Fruit fly (Drosophila melanogaster) whole organism, larva: ENCODE data around the gene futsch.
A peak's percentile ranks its signal among the peaks of the same experiment; 100 is the strongest.

Experiments used
- noc ChIP-seq: fragments of 200-800 bp; sonication (Bioruptor generic); optimal IDR thresholded peaks from 3 replicates; lab custom pipeline; 2019; ENCODE audit warnings: missing biosample characterization, mild to moderate bottlenecking, missing genetic modification characterization, moderate library complexity

The futsch gene

DNA sequence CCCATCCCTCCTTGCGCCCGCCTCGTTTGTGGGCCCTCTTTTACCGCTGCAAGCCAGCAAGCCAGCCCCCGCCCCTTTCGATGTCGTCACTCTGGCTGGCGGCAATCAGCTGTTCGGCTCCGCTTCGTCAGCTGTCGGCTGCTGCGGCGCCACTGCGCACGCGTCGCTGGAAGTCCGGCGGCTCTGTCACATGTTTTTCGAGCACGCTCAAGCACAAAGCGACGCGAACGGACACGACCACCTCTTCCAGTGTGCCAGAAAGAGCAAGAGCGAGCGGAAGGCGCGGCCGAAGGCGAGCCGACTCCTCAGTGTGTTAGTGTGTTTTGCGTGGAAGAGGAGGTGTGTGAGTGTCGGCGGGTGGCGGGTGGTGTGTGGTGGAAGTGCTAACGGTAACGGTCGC lies at the start of gene futsch:
Gene futsch, plus strand, starts transcription at position 106 of the 400 bp plus-strand sequence.
- TF ChIP-seq noc (tag; lab: Kevin White, UChicago), result no peak

DNA sequence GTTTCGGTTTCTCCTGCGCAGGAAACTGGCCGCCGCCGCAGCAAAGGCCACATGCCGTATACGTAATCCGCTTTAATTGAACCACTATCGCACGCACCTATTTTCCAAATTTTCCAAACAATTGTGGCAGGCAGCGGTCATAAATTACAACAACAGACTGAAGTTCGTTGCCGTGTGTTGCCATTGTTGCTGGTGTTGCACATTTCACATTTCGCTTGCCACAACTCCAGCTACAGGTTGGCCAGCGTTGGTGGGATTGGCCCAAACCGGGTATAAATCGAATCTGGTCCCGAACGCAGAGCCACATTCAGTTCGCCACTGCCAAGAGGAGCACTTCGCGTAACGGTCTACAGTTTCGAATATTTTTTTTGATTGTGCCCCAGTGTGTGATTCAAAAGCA lies 39.9 kb upstream of the futsch start, which contains the start of gene CG14770:
Gene CG14770, plus strand, starts transcription at position 301 of the 400 bp plus-strand sequence.
- TF ChIP-seq noc (tag; lab: Kevin White, UChicago), result no peak

DNA sequence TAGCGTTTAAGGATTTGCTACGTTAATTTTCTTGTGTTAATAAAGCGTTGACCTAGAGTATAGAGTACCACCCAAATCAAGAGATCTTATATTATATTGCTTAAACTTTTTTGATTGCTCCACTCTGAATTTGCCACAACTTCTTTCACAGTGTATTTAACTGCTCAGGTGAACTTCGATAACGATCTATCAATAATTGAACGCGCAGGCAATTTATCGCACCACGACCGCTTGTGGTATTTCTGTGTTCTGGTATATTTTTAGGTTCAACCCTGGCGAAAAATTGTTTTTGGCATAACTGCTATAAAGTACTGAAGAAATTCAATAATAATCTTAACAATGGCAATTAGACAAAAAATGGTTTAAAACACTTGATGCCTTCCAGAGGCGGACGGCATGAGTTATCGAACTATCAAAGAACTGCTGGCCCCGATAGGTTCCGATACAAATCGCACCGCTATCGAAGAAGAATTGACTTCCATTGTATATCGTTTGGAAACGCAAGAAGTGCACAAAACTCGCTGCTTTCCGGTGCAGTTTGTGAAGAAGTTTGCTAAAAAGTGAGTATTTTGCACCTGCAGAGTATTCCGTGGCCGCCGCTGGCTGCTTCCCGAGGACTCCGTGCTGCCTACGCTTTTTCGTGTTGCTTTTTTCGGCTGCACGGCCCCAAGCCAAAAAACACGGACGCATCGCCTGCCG lies 38.6 kb upstream of the futsch start, which contains the start of gene ssx:
Gene ssx, plus strand, starts transcription at position 477 of the 699 bp plus-strand sequence.
- TF ChIP-seq noc (tag; lab: Kevin White, UChicago), result no peak

DNA sequence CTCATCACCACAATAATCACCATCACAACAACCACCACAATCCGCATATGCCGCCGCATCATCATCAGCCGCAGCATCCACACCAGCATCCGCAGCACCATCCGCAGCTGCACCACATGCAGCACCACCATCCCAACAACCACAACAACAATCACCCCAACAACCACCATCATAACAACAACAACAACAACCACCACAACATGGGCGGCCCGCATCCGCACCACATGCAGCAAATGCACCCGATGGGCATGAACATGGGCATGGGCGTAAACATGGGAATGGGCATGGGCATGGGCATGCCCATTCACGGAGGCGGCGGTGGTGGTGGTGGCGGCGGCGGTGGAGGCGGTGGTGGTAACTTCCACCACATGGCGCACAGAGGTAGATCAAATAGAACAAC lies 36.2 kb upstream of the futsch start:
- TF ChIP-seq noc (tag; lab: Kevin White, UChicago), result no peak

DNA sequence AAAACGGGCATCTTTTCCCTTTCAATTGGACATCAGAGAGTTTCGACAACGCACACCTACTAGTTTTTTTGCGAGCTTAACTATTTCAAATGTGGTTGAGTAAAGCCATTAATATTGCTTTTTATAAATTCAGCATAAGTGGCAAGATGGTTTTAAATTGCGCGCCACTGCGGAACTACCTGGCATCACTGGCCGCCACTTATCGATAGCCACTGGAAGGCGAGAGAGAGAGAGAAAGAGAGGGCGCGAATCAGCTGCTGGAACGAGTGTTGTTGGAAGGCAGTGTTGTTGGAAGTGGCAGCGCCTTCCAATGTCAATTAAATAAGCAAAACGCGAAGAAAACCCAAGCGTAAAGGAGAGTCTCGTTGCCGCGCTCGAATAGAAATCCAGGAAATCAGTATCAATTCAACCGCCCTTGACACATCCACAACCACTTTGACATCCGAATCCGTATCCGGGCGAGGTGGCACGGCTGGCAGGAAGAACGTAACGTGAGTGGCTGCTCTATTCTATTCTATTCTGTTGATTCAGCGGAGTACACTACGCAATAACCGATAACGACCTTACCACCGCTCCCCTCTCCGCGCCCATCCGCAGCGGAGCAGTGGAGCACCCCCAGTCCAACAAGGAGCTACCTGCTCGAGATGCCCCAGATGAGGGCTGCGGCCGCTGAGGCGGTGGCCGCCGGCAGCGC lies 33.5 kb upstream of the futsch start, which contains the start of gene AMPKalpha:
Gene AMPKalpha, plus strand, starts transcription at position 272 of the 694 bp plus-strand sequence.
- TF ChIP-seq noc (tag; lab: Kevin White, UChicago), result no peak

DNA sequence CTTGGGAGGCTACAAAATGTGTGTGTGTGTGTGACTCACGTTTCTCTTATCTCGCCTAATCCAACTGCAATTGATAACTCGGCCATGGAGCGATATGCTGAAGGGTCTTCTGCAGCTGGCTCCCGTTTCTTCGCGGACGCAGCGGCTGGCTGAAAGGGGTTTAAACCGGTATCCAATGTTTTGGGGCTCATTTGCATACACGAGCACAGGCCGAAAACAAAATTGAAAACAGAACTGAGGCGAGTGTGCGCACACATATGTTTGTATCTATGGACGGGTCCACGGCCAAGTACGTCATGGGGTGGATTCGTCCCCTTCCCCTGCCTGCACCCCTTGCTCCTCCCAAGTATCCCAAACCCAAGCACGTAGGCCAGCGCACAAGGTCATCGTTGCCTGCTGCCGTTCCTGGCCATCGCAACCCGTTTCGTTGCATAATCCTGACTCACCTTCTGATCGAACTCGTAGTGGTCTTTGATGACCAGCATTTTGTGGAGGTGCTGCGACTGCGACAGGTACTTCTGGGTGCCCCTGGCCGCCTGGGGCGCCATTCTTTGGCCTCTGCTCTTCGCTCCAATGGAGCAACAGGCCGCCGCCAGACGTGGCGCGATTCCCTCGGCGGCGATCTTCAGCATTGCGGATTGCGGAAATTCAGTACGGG lies 29.0 kb upstream of the futsch start:
- TF ChIP-seq noc (tag; lab: Kevin White, UChicago), result no peak

DNA sequence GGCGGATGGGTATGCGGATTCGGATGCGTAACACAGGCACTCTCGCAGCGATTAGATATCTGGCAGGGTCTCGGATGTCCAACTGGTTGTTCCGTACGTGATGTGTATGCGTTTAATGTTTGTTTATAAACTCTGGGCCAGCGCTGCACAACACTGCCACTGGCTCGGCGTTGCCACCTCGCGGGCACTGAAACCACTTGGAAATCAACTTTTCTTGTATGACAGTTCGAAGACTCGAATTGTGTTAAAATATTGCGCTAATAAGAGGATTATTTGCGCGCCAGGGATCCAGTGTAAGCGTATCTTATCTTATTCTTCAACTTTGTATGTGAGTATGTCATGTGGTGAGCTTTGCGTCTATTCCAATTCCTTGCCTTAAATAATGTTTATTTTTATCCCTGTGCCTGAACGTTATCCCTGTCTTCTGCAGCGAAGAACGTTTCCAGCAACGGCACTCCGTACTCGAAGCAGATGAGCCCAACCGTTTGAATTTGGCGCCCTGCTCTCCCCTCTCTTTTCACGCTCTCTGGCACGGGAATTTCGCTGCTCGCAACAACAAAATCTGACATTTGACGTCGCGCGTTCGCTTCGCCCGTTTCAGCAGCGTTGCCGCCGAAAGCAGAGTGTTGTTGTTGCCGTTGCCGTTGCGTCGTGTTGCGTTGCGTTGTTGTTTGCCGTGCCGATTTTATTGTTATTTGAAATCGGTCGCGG lies 28.4 kb upstream of the futsch start, which contains the start of the genes CG3719 and CG32813:
Gene CG3719, minus strand, starts transcription at position 131 of the 711 bp plus-strand sequence.
Gene CG32813, plus strand, starts transcription at position 565 of the 711 bp plus-strand sequence.
- TF ChIP-seq noc (tag; lab: Kevin White, UChicago), result no peak

DNA sequence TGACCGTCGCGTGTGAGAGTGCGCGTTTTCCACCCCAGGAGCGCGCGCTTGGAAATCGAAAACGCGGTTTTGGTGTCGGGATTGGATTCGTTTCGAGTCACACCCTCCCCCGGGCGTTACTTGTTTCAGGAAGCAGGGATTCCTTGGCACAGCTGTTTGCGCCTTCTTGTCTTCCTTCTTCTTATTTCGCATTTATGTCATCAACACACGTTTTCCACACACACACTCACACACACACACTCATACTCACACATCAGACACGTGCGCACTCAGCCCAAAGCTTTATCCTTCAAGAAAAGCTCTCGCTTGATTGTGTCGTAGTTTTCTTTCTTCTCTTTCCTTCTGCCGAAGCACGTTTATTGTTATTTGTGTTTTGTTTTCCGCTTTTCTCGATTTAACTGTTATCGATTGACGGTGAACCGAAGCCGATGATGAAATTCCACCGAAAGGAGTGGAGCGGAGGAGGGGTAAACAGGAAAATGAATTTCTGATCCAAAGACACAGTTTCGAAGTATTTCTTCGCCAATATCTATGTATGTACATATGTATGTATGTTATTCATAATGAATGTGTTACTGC lies 27.4 kb upstream of the futsch start:
- no peak for TF ChIP-seq noc (tag; lab: Kevin White, UChicago)

DNA sequence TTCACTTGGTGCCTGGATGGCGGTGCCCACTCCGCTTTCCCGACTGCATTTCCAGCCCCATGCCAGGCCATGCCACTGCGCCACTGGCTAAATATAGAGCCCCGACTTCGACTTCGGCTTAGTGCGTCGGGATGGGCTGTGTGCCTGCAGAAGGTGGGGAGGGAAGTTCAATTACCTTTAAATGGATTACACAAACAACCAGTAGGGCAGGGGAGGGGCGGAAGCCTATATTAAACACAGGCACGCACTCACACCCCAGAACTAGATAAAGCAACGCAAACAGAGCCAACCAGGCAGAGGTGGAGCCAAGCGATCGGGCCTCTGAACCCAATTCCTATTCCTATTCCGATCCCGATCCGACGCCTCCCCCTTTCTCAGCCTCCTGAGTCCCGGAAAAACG lies 26.4 kb upstream of the futsch start:
- no peak for TF ChIP-seq noc (tag; lab: Kevin White, UChicago)

DNA sequence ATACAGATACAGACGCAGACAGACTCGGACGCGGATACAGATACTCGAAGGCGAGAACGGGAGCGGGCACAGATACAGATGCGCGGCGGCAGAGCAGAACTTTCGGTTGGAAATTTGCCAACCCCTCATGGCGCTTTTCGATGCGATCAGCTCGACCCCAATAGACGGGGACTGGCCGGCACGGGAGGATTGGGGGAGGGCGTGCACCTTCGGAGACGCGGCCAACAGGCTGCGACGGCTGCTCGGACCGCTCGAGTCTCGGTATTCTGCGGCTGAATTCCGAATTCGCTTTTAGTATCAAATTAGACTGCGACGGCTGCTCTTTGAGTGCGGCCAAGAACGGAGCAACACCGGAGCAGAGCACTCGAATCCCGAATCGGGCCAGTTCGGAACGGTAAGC lies 24.6 kb upstream of the futsch start:
- no peak for TF ChIP-seq noc (tag; lab: Kevin White, UChicago)

DNA sequence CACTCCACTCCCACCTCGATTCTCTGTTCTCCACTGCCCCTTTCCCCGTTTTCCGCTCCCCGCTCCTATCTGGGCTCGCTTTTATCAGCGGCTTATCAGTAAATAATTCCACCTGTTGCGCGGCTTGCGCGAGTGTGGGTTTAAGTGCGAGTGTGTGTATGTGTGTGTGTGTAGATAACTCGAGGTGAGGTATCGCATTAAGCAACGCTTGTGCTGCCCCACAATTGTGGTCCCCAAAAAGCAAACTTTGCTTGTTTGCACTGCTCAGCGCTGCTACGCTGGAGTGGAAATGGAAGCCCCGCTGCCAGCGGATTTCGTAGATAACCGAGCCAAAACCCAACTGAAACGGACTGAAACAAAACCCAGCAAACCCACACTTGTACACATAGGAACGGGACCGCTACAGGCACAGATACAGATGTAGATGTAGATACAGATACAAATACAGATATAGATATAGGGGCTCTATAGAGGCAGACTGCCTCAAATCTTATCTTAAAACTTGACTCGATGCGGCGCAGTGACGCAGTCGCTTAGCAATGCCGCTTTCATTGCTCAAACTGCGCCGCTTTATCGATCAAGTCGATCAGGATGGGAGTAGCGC lies 21.6 kb upstream of the futsch start:
- no peak for TF ChIP-seq noc (tag; lab: Kevin White, UChicago)

DNA sequence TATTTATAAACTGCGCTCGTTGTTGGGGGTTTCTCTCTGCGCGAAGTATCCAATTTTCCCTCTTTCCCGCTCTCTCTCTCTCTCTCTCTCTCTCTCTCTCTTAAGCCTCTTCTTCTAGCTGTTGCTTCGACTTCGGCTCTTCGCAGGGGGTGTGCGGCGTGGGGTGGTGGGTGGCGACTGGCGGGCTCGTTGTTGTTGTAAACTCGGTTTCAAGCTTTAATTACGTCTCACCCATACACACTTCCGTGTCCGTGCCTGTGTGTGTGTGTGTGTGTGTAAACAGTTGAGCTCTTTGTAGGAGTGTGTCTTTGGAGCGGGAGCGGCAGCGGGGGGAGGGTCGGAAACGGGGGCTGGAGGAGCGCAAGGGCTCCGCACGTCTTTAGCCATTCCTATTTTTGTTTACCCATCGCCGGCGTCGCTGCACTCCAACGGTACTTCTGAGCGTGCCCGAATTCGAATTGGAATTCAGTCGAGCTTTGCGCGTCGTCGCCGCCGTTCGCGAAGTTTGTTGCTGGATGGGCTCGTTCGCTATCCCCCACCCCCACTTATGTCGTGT lies 20.6 kb upstream of the futsch start:
- no peak for TF ChIP-seq noc (tag; lab: Kevin White, UChicago)

DNA sequence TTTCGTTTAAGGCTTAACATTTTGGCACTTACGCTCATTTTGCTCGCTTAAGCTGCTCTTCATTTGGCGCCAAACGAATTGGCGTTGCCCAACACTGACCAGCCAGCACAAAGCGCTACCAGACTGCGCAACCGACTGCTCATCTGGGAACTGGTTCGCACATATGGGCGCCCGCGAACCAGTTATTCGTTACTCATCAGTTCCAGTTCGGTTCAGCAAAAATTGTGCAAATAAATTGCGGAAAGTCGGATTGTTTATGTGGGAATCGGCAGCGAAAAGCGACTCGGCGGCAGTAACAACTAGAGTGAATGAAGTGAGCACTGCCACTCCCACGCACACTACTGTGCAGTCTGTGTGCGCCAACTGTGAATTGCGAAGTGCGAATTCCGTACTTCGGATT lies 16.0 kb upstream of the futsch start, which contains the start of gene Rilpl:
Gene Rilpl, plus strand, starts transcription at position 180 of the 400 bp plus-strand sequence.
- peak; percentile 7 for TF ChIP-seq noc (tag; lab: Kevin White, UChicago)
